Fruit fly (Drosophila melanogaster) whole organism, embryonic: Measurements from ENCODE around the gene Cpsf5.

Source experiments
- Antp ChIP-seq: fragments of 200-800 bp; sonication (Bioruptor generic); optimal IDR thresholded peaks from 3 replicates; lab custom pipeline; 2016; ENCODE audit warnings: missing biosample characterization, missing genetic modification characterization
- Atf-2 ChIP-seq: fragments of 200-800 bp; sonication (Bioruptor generic); optimal IDR thresholded peaks from 2 replicates; lab custom pipeline; 2016; ENCODE audit warnings: missing biosample characterization, missing genetic modification characterization
- CG12236 ChIP-seq: fragments of 200-800 bp; sonication (Bioruptor generic); optimal IDR thresholded peaks from 2 replicates; lab custom pipeline; 2016; ENCODE audit warnings: missing biosample characterization, missing genetic modification characterization
- CG12391 ChIP-seq: fragments of 200-800 bp; sonication (Bioruptor generic); optimal IDR thresholded peaks from 3 replicates; lab custom pipeline; 2018; ENCODE audit warnings: missing biosample characterization, mild to moderate bottlenecking, missing genetic modification characterization, moderate library complexity
- CG12659 ChIP-seq: fragments of 200-800 bp; sonication (Bioruptor generic); optimal IDR thresholded peaks from 3 replicates; lab custom pipeline; 2017; ENCODE audit warnings: mild to moderate bottlenecking, missing biosample characterization, missing genetic modification reagents, missing genetic modification characterization
- CG14710 ChIP-seq: fragments of 200-800 bp; sonication (Bioruptor generic); optimal IDR thresholded peaks from 3 replicates; lab custom pipeline; 2019; ENCODE audit warnings: missing biosample characterization, mild to moderate bottlenecking, missing genetic modification characterization, moderate library complexity
- CG15073 ChIP-seq: fragments of 200-800 bp; sonication (Bioruptor generic); optimal IDR thresholded peaks from 2 replicates; lab custom pipeline; 2016; ENCODE audit warnings: missing biosample characterization, missing genetic modification characterization
- CG1529 ChIP-seq: fragments of 200-800 bp; sonication (Bioruptor generic); optimal IDR thresholded peaks from 3 replicates; lab custom pipeline; 2018; ENCODE audit warnings: missing biosample characterization, missing genetic modification characterization
- CG1603 ChIP-seq: fragments of 200-800 bp; sonication (Bioruptor generic); optimal IDR thresholded peaks from 2 replicates; lab custom pipeline; 2019; ENCODE audit warnings: missing biosample characterization, mild to moderate bottlenecking, missing genetic modification characterization, moderate library complexity
- CG17186 ChIP-seq: fragments of 200-800 bp; sonication (Bioruptor generic); optimal IDR thresholded peaks from 3 replicates; lab custom pipeline; 2017; ENCODE audit warnings: missing biosample characterization, missing genetic modification reagents, missing genetic modification characterization
- CG18262 ChIP-seq: fragments of 200-800 bp; optimal IDR thresholded peaks from 3 replicates; lab custom pipeline; 2019; ENCODE audit warnings: missing biosample characterization, mild to moderate bottlenecking, missing genetic modification characterization, moderate library complexity
- CG2199 ChIP-seq: fragments of 200-800 bp; sonication (Bioruptor generic); IDR thresholded peaks from 3 replicates; pipeline ENCODE4 v1.3.6; 2022; ENCODE audit warnings: missing biosample characterization, missing genetic modification characterization
- CG4820 ChIP-seq: fragments of 200-800 bp; sonication (Bioruptor generic); optimal IDR thresholded peaks from 3 replicates; lab custom pipeline; 2016; ENCODE audit warnings: missing biosample characterization, missing genetic modification characterization
- CG6654 ChIP-seq: fragments of 200-800 bp; sonication (Bioruptor generic); optimal IDR thresholded peaks from 2 replicates; lab custom pipeline; 2017; ENCODE audit warnings: missing biosample characterization, mild to moderate bottlenecking, missing genetic modification characterization
- CG7987 ChIP-seq: fragments of 200-800 bp; sonication (Bioruptor generic); optimal IDR thresholded peaks from 2 replicates; lab custom pipeline; 2018; ENCODE audit warnings: missing biosample characterization, mild to moderate bottlenecking, missing genetic modification characterization, moderate library complexity
- CG9797 ChIP-seq: fragments of 200-800 bp; sonication (Bioruptor generic); optimal IDR thresholded peaks from 3 replicates; lab custom pipeline; 2018; ENCODE audit warnings: missing biosample characterization, mild to moderate bottlenecking, missing genetic modification characterization
- Camta ChIP-seq: fragments of 200-800 bp; sonication (Bioruptor generic); optimal IDR thresholded peaks from 2 replicates; lab custom pipeline; 2016; ENCODE audit warnings: missing biosample characterization, missing genetic modification characterization
- CoRest ChIP-seq: fragments of 200-800 bp; sonication (Bioruptor generic); optimal IDR thresholded peaks from 3 replicates; lab custom pipeline; 2018; ENCODE audit warnings: missing biosample characterization, mild to moderate bottlenecking, missing genetic modification characterization, moderate library complexity
- CrebB ChIP-seq: fragments of 200-800 bp; sonication (Bioruptor generic); optimal IDR thresholded peaks from 3 replicates; lab custom pipeline; 2018; ENCODE audit warnings: missing biosample characterization, mild to moderate bottlenecking, missing genetic modification characterization
- Dad ChIP-seq: fragments of 200-800 bp; sonication (Bioruptor generic); optimal IDR thresholded peaks from 3 replicates; lab custom pipeline; 2016; ENCODE audit warnings: missing biosample characterization, missing genetic modification characterization
- H2.0 ChIP-seq: fragments of 200-800 bp; sonication (Bioruptor generic); IDR thresholded peaks from 2 replicates; pipeline ENCODE4 v1.3.6; 2022; ENCODE audit warnings: missing biosample characterization, missing genetic modification characterization
- Hmr ChIP-seq: fragments of 200-800 bp; sonication (Bioruptor generic); optimal IDR thresholded peaks from 3 replicates; lab custom pipeline; 2017; ENCODE audit warnings: mild to moderate bottlenecking, missing biosample characterization, missing genetic modification reagents, missing genetic modification characterization
- Hr39 ChIP-seq: fragments of >200 bp; optimal IDR thresholded peaks from 2 replicates; lab custom pipeline; 2017
- Hr51 ChIP-seq, 2 experiments: fragments of 200-800 bp; sonication (Bioruptor generic); optimal IDR thresholded peaks; 2 replicates in 1 of 2; 3 replicates in 1 of 2; lab custom pipeline; 2016 to 2018; ENCODE audit warnings: missing biosample characterization in 2 of 2, missing genetic modification characterization in 2 of 2, mild to moderate bottlenecking in 1 of 2, moderate library complexity in 1 of 2
- Jarid2 ChIP-seq: fragments of 200-800 bp; sonication (Bioruptor generic); optimal IDR thresholded peaks from 3 replicates; lab custom pipeline; 2017; ENCODE audit warnings: mild to moderate bottlenecking, missing biosample characterization, missing genetic modification reagents, missing genetic modification characterization
- Kr ChIP-seq: fragments of 200-800 bp; sonication (Bioruptor generic); optimal IDR thresholded peaks from 2 replicates; lab custom pipeline; 2017; ENCODE audit warnings: missing biosample characterization, mild to moderate bottlenecking, missing genetic modification characterization
- MBD-R2 ChIP-seq: fragments of 200-800 bp; sonication (Bioruptor generic); IDR thresholded peaks from 2 replicates; pipeline ENCODE4 v1.3.6; 2022; ENCODE audit warnings: missing biosample characterization, missing genetic modification characterization
- NC2α ChIP-seq: fragments of 200-800 bp; sonication (Bioruptor generic); optimal IDR thresholded peaks from 2 replicates; lab custom pipeline; 2016; ENCODE audit warnings: missing biosample characterization, missing genetic modification characterization
- NC2β ChIP-seq: fragments of 200-800 bp; sonication (Bioruptor generic); optimal IDR thresholded peaks from 2 replicates; lab custom pipeline; 2016; ENCODE audit warnings: missing biosample characterization, missing genetic modification characterization
- NFAT ChIP-seq: fragments of 200-800 bp; sonication (Bioruptor generic); IDR thresholded peaks from 2 replicates; pipeline ENCODE4 v1.3.6; 2022; ENCODE audit warnings: missing biosample characterization, missing genetic modification characterization
- Nf-YB ChIP-seq: fragments of 200-800 bp; sonication (Bioruptor generic); optimal IDR thresholded peaks from 3 replicates; lab custom pipeline; 2019; ENCODE audit warnings: missing biosample characterization, mild to moderate bottlenecking, missing genetic modification characterization, moderate library complexity
- Oaz ChIP-seq: fragments of 200-800 bp; sonication (Bioruptor generic); IDR thresholded peaks from 2 replicates; pipeline ENCODE4 v1.3.6; 2022; ENCODE audit warnings: missing biosample characterization, missing genetic modification characterization
- Taf1 ChIP-seq: fragments of 200-800 bp; sonication (Bioruptor generic); IDR thresholded peaks from 2 replicates; pipeline ENCODE4 v1.3.6; 2022; ENCODE audit warnings: missing biosample characterization, missing genetic modification characterization
- Vsx1 ChIP-seq: fragments of 200-800 bp; sonication (Bioruptor generic); optimal IDR thresholded peaks from 2 replicates; lab custom pipeline; 2017; ENCODE audit warnings: missing biosample characterization, mild to moderate bottlenecking, missing genetic modification characterization, missing genetic modification reagents
- bcd ChIP-seq: fragments of 200-800 bp; sonication (Bioruptor generic); optimal IDR thresholded peaks from 2 replicates; lab custom pipeline; 2017; ENCODE audit warnings: missing biosample characterization, mild to moderate bottlenecking, missing genetic modification characterization
- crc ChIP-seq: fragments of 200-800 bp; sonication (Bioruptor generic); optimal IDR thresholded peaks from 2 replicates; lab custom pipeline; 2016; ENCODE audit warnings: missing biosample characterization, missing genetic modification characterization
- fu2 ChIP-seq: fragments of 200-800 bp; sonication (Bioruptor generic); optimal IDR thresholded peaks from 2 replicates; lab custom pipeline; 2016; ENCODE audit warnings: missing biosample characterization, missing genetic modification characterization
- gsb ChIP-seq: fragments of 200-800 bp; sonication (Bioruptor generic); IDR thresholded peaks from 2 replicates; pipeline ENCODE4 v1.3.6; 2022; ENCODE audit warnings: missing biosample characterization, missing genetic modification characterization
- hbn ChIP-seq: fragments of 200-800 bp; sonication (Bioruptor generic); IDR thresholded peaks from 2 replicates; pipeline ENCODE4 v1.3.6; 2022; ENCODE audit warnings: missing biosample characterization, missing genetic modification characterization; ENCODE audit not compliant: partially characterized antibody
- lab ChIP-seq: fragments of 200-800 bp; sonication (Bioruptor generic); optimal IDR thresholded peaks from 3 replicates; lab custom pipeline; 2017; ENCODE audit warnings: missing biosample characterization, missing genetic modification characterization, mild to moderate bottlenecking, moderate library complexity, missing genetic modification reagents
- nom ChIP-seq: fragments of 200-800 bp; sonication (Bioruptor generic); optimal IDR thresholded peaks from 2 replicates; lab custom pipeline; 2017; ENCODE audit warnings: missing biosample characterization, missing genetic modification characterization, mild to moderate bottlenecking, moderate library complexity, missing genetic modification reagents
- oc ChIP-seq: fragments of 200-800 bp; sonication (Bioruptor generic); optimal IDR thresholded peaks from 2 replicates; lab custom pipeline; 2018; ENCODE audit warnings: missing biosample characterization, mild to moderate bottlenecking, missing genetic modification characterization, moderate library complexity
- otp ChIP-seq: fragments of 200-800 bp; sonication (Bioruptor generic); IDR thresholded peaks from 3 replicates; pipeline ENCODE4, ENCODE4 v1.3.6; 2022; ENCODE audit warnings: missing biosample characterization, missing genetic modification characterization
- pnt ChIP-seq: fragments of 200-800 bp; sonication (Bioruptor generic); optimal IDR thresholded peaks from 3 replicates; lab custom pipeline; 2016; ENCODE audit warnings: missing biosample characterization, missing genetic modification characterization
- pzg ChIP-seq: fragments of 200-800 bp; sonication (Bioruptor generic); optimal IDR thresholded peaks from 3 replicates; lab custom pipeline; 2018; ENCODE audit warnings: missing biosample characterization, mild to moderate bottlenecking, missing genetic modification characterization, moderate library complexity
- sens ChIP-seq: fragments of 200-800 bp; sonication (Bioruptor generic); peaks from one replicate; lab custom pipeline; 2016; ENCODE audit warnings: missing biosample characterization, missing genetic modification characterization
- sqz ChIP-seq: fragments of 200-800 bp; sonication (Bioruptor generic); optimal IDR thresholded peaks from 3 replicates; lab custom pipeline; 2018; ENCODE audit warnings: missing biosample characterization, mild to moderate bottlenecking, missing genetic modification characterization
- tgo ChIP-seq: fragments of 200-800 bp; sonication (Bioruptor generic); IDR thresholded peaks from 3 replicates; pipeline ENCODE4 v1.3.6; 2022; ENCODE audit warnings: missing biosample characterization, missing genetic modification characterization
- unpg ChIP-seq: fragments of 200-800 bp; sonication (Bioruptor generic); optimal IDR thresholded peaks from 3 replicates; lab custom pipeline; 2018; ENCODE audit warnings: missing biosample characterization, mild to moderate bottlenecking, missing genetic modification characterization, moderate library complexity
- wek ChIP-seq: fragments of 200-800 bp; sonication (Bioruptor generic); optimal IDR thresholded peaks from 3 replicates; lab custom pipeline; 2018; ENCODE audit warnings: missing biosample characterization, mild to moderate bottlenecking, missing genetic modification characterization, moderate library complexity
- z ChIP-seq: fragments of 200-800 bp; sonication (Bioruptor generic); IDR thresholded peaks from 3 replicates; pipeline ENCODE4 v1.3.6; 2022; ENCODE audit warnings: missing biosample characterization, missing genetic modification characterization

The Cpsf5 gene

dm6 chr3L:9397156-9397555, 13.7 kb upstream of the Cpsf5 start (continued):
- peak; percentile 76 for TF ChIP-seq CrebB (tag; lab: Kevin White, UChicago)
- TF ChIP-seq CG6654 (GFP tag; lab: Kevin White, UChicago) = no peak
- TF ChIP-seq Taf1 = no peak
- no peak for TF ChIP-seq hbn
- no peak for TF ChIP-seq H2.0
- TF ChIP-seq pnt = peak; percentile 25
- TF ChIP-seq Camta (GFP tag; lab: Kevin White, UChicago) = peak; percentile 68
- TF ChIP-seq pzg (GFP tag; lab: Kevin White, UChicago) = peak; percentile 18
- TF ChIP-seq lab (GFP tag; lab: Kevin White, UChicago) = peak; percentile 97
- TF ChIP-seq Hr39 = no peak
- peak; percentile 87 for TF ChIP-seq Hmr (GFP tag; lab: Kevin White, UChicago)
- peak in 1 of 2 experiments; percentile 30 for TF ChIP-seq Hr51 (GFP tag; optimal IDR thresholded peaks at IDR 0.05; lab: Kevin White, UChicago)
- TF ChIP-seq CG12391 = peak; percentile 6
- TF ChIP-seq CG14710 (tag; lab: Kevin White, UChicago) = peak; percentile 51
- peak; percentile 60 for TF ChIP-seq nom
- TF ChIP-seq wek (GFP tag; lab: Kevin White, UChicago) = peak; percentile 79
- no peak for TF ChIP-seq oc (tag; lab: Kevin White, UChicago)
- peak; percentile 83 for TF ChIP-seq Vsx1 (GFP tag; lab: Kevin White, UChicago)
- TF ChIP-seq crc (GFP tag; lab: Kevin White, UChicago) = peak; percentile 76
- TF ChIP-seq CG9797 (GFP tag; lab: Kevin White, UChicago) = peak; percentile 1
- no peak for TF ChIP-seq CG15073 (GFP tag; lab: Kevin White, UChicago)
- TF ChIP-seq gsb (GFP tag; lab: Robert Waterston, UW) = peak; percentile 35; the same call in 1 of the 2 replicates
- peak; percentile 47; the same call in 1 of the 3 replicates for TF ChIP-seq CG2199
- peak; percentile 50 for TF ChIP-seq Jarid2 (GFP tag; lab: Kevin White, UChicago)
- TF ChIP-seq CG1603 (tag; lab: Kevin White, UChicago) = no peak
- TF ChIP-seq Dad (GFP tag; lab: Kevin White, UChicago) = peak; percentile 59
- TF ChIP-seq unpg (GFP tag; lab: Kevin White, UChicago) = peak; percentile 45
- TF ChIP-seq CG1529 (GFP tag; lab: Kevin White, UChicago) = no peak
- TF ChIP-seq CG7987 = peak; percentile 94
- peak; percentile 26 for TF ChIP-seq CoRest (tag; lab: Kevin White, UChicago)
- TF ChIP-seq Atf-2 (GFP tag; lab: Kevin White, UChicago) = no peak
- TF ChIP-seq CG12236 (GFP tag; lab: Kevin White, UChicago) = peak; percentile 26
- no peak for TF ChIP-seq Oaz (GFP tag; lab: Robert Waterston, UW)
- no peak for TF ChIP-seq NFAT (GFP tag; lab: Robert Waterston, UW)
- TF ChIP-seq CG17186 (GFP tag; lab: Kevin White, UChicago) = peak; percentile 38
- TF ChIP-seq Nf-YB (GFP tag; lab: Kevin White, UChicago) = no peak
- TF ChIP-seq z (GFP tag; lab: Robert Waterston, UW) = 0 out of 3 replicates have a peak, but pooled peaks have one; percentile 53
- TF ChIP-seq CG4820 = peak; percentile 12
- peak; percentile 20 for TF ChIP-seq CG12659 (GFP tag; lab: Kevin White, UChicago)
- no peak for TF ChIP-seq otp
- TF ChIP-seq NC2β (GFP tag; lab: Kevin White, UChicago) = peak; percentile 9
- peak; percentile 46 for TF ChIP-seq CG18262
- TF ChIP-seq tgo = no peak; the same call in 2 of the 3 replicates
- peak; percentile 28 for TF ChIP-seq Antp (GFP tag; lab: Kevin White, UChicago)
- peak; percentile 2 for TF ChIP-seq Kr (GFP tag; lab: Kevin White, UChicago)
- TF ChIP-seq fu2 (GFP tag; lab: Kevin White, UChicago) = no peak
- TF ChIP-seq MBD-R2 (GFP tag; lab: Robert Waterston, UW) = peak; percentile 51; the same call in 1 of the 2 replicates
- TF ChIP-seq bcd (GFP tag; lab: Kevin White, UChicago) = peak; percentile 65
- peak; percentile 66 for TF ChIP-seq sqz
- no peak for TF ChIP-seq NC2α (GFP tag; lab: Kevin White, UChicago)
- peak; percentile 52 for TF ChIP-seq sens (GFP tag; lab: Kevin White, UChicago)
